Fruit fly (Drosophila melanogaster) Kc167 (cell line): ENCODE data around the gene CG7139.

Experiments
- Myc ChIP-seq: fragments of >200 bp; optimal IDR thresholded peaks from 2 replicates; lab custom pipeline; 2017; ENCODE audit warnings: missing external identifiers
- Sin3A ChIP-seq: fragments of >200 bp; optimal IDR thresholded peaks from 2 replicates; lab custom pipeline; 2018; ENCODE audit warnings: missing external identifiers
- h ChIP-seq: fragments of >200 bp; optimal IDR thresholded peaks from 3 replicates; lab custom pipeline; 2018; ENCODE audit warnings: missing external identifiers
- insv ChIP-seq: fragments of >200 bp; optimal IDR thresholded peaks from 3 replicates; lab custom pipeline; 2018; ENCODE audit warnings: missing external identifiers
- psq ChIP-seq: fragments of >200 bp; optimal IDR thresholded peaks from 2 replicates; lab custom pipeline; 2017; ENCODE audit warnings: missing external identifiers
- ttk ChIP-seq: sonication (Bioruptor generic); optimal IDR thresholded peaks from 2 replicates; lab custom pipeline; 2017; ENCODE audit warnings: missing external identifiers

Gene CG7139

dm6 chr3L:22071687-22072394, at the start of gene CG7139:
CG7139 (minus strand) TSS chr3L:22071848.
- TF ChIP-seq h (no peak), psq (no peak), ttk (lab: Kevin White, UChicago) (no peak), Sin3A (lab: Kevin White, UChicago) (no peak), Myc (lab: Kevin White, UChicago) (no peak), insv (lab: Kevin White, UChicago) (no peak)

dm6 chr3L:22113186-22113585, 41.5 kb upstream of the CG7139 start:
- TF ChIP-seq Sin3A (lab: Kevin White, UChicago), result no peak
- no peak for TF ChIP-seq h
- no peak for TF ChIP-seq psq
- TF ChIP-seq insv (lab: Kevin White, UChicago), result no peak
- no peak for TF ChIP-seq Myc (lab: Kevin White, UChicago)
- no peak for TF ChIP-seq ttk (lab: Kevin White, UChicago)

dm6 chr3L:22109903-22110302, 38.3 kb upstream of the CG7139 start:
- TF ChIP-seq psq, result no peak
- no peak for TF ChIP-seq h
- no peak for TF ChIP-seq Sin3A (lab: Kevin White, UChicago)
- no peak for TF ChIP-seq ttk (lab: Kevin White, UChicago)
- no peak for TF ChIP-seq insv (lab: Kevin White, UChicago)
- no peak for TF ChIP-seq Myc (lab: Kevin White, UChicago)

- TF ChIP-seq h (no peak), insv (lab: Kevin White, UChicago) (no peak), Myc (lab: Kevin White, UChicago) (no peak), Sin3A (lab: Kevin White, UChicago) (no peak), ttk (lab: Kevin White, UChicago) (no peak), psq (no peak)
These were observed 35.1 kb upstream of the CG7139 start for dm6 chr3L:22106704-22107103.

- TF ChIP-seq psq (no peak), h (no peak), Sin3A (lab: Kevin White, UChicago) (no peak), Myc (lab: Kevin White, UChicago) (no peak), ttk (lab: Kevin White, UChicago) (no peak), insv (lab: Kevin White, UChicago) (no peak)
These were observed 22.7 kb upstream of the CG7139 start for dm6 chr3L:22094308-22094866.

- TF ChIP-seq Myc (lab: Kevin White, UChicago) (no peak), psq (no peak), insv (lab: Kevin White, UChicago) (no peak), ttk (lab: Kevin White, UChicago) (no peak), Sin3A (lab: Kevin White, UChicago) (no peak), h (no peak)
These were observed 19.7 kb upstream of the CG7139 start for dm6 chr3L:22091339-22091738.

- TF ChIP-seq h (no peak), insv (lab: Kevin White, UChicago) (no peak), ttk (lab: Kevin White, UChicago) (no peak), Sin3A (lab: Kevin White, UChicago) (no peak), Myc (lab: Kevin White, UChicago) (no peak), psq (no peak)
These were observed 11.5 kb upstream of the CG7139 start for dm6 chr3L:22083131-22083648.

DNA sequence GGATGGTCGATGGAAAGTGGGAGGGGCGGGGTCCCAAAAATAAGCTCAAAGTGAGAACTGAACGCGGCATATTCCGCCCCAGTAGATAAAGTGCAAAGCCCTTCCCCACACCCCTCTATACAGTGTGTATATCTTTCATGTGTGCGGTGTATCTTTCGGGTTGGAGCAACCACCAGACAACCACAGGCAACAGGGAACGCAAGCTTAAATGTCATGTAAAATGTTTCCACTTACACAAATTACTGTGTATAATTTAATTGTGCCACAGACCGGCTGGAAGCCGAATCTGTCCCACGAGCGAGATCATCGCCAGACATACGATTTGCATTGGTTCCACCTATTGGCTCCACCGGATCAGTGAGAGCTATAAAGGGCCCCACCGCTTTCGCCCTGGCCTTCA, 10.8 kb upstream of the CG7139 start, which contains the start of gene msopa:
Gene msopa (plus strand): TSS at position 301 of the 400 bp plus-strand sequence.
- TF ChIP-seq Myc (lab: Kevin White, UChicago) (no peak), insv (lab: Kevin White, UChicago) (no peak), ttk (lab: Kevin White, UChicago) (no peak), psq (no peak), h (no peak), Sin3A (lab: Kevin White, UChicago) (no peak)

- no peak for TF ChIP-seq ttk (lab: Kevin White, UChicago)
- TF ChIP-seq insv (lab: Kevin White, UChicago), result no peak
- TF ChIP-seq Myc (lab: Kevin White, UChicago), result no peak
- TF ChIP-seq Sin3A (lab: Kevin White, UChicago), result no peak
- TF ChIP-seq h, result no peak
- no peak for TF ChIP-seq psq
These were observed 8.4 kb upstream of the CG7139 start, which contains the start of gene Sfp79B for dm6 chr3L:22080022-22080421. Sfp79B (plus strand) TSS chr3L:22080322.

- TF ChIP-seq ttk (lab: Kevin White, UChicago) (no peak), psq (no peak), h (no peak), Sin3A (lab: Kevin White, UChicago) (no peak), insv (lab: Kevin White, UChicago) (no peak), Myc (lab: Kevin White, UChicago) (no peak)
These were observed 6.4 kb upstream of the CG7139 start for dm6 chr3L:22078063-22078462.

- no peak for TF ChIP-seq psq
- no peak for TF ChIP-seq Sin3A (lab: Kevin White, UChicago)
- TF ChIP-seq Myc (lab: Kevin White, UChicago), result no peak
- no peak for TF ChIP-seq insv (lab: Kevin White, UChicago)
- TF ChIP-seq ttk (lab: Kevin White, UChicago), result no peak
- no peak for TF ChIP-seq h
These were observed 4.2 kb upstream of the CG7139 start, which contains the start of the genes CG7130 and RpLP0 for dm6 chr3L:22075706-22076398. CG7130 (minus strand) TSS chr3L:22075756. RpLP0 (plus strand) TSS chr3L:22075867.
